Fruit fly (Drosophila melanogaster) whole organism, embryonic: ENCODE data around the gene CCAP.
A peak's percentile ranks its signal among the peaks of the same experiment; 100 is the strongest.

Experiments
- Blimp-1 ChIP-seq: fragments of 200-800 bp; sonication (Bioruptor generic); optimal IDR thresholded peaks from 3 replicates; lab custom pipeline; 2018; ENCODE audit warnings: missing biosample characterization, missing genetic modification characterization, mild to moderate bottlenecking, moderate library complexity, missing genetic modification reagents
- CG10321 ChIP-seq: fragments of 200-800 bp; sonication (Bioruptor generic); IDR thresholded peaks from 2 replicates; pipeline ENCODE4 v1.3.6; 2022; ENCODE audit warnings: missing biosample characterization, missing genetic modification characterization
- CG10366 ChIP-seq: fragments of 200-800 bp; sonication (Bioruptor generic); IDR thresholded peaks from 2 replicates; pipeline ENCODE4 v1.3.6; 2022; ENCODE audit warnings: missing biosample characterization, missing genetic modification characterization
- CG12299 ChIP-seq: fragments of 200-800 bp; sonication (Bioruptor generic); optimal IDR thresholded peaks from 2 replicates; lab custom pipeline; 2018; ENCODE audit warnings: missing biosample characterization, mild to moderate bottlenecking, missing genetic modification characterization
- CG13296 ChIP-seq: fragments of 200-800 bp; sonication (Bioruptor generic); optimal IDR thresholded peaks from 3 replicates; lab custom pipeline; 2018; ENCODE audit warnings: missing biosample characterization, mild to moderate bottlenecking, missing genetic modification characterization
- CG13894 ChIP-seq: fragments of 200-800 bp; sonication (Bioruptor generic); optimal IDR thresholded peaks from 3 replicates; lab custom pipeline; 2018; ENCODE audit warnings: missing biosample characterization, mild to moderate bottlenecking, missing genetic modification characterization, moderate library complexity
- CG14710 ChIP-seq: fragments of 200-800 bp; sonication (Bioruptor generic); optimal IDR thresholded peaks from 3 replicates; lab custom pipeline; 2019; ENCODE audit warnings: missing biosample characterization, mild to moderate bottlenecking, missing genetic modification characterization, moderate library complexity
- CG1603 ChIP-seq: fragments of 200-800 bp; sonication (Bioruptor generic); optimal IDR thresholded peaks from 2 replicates; lab custom pipeline; 2019; ENCODE audit warnings: missing biosample characterization, mild to moderate bottlenecking, missing genetic modification characterization, moderate library complexity
- CG1647 ChIP-seq: fragments of 200-800 bp; sonication (Bioruptor generic); optimal IDR thresholded peaks from 3 replicates; lab custom pipeline; 2016; ENCODE audit warnings: missing biosample characterization, missing genetic modification characterization
- CG17186 ChIP-seq: fragments of 200-800 bp; sonication (Bioruptor generic); optimal IDR thresholded peaks from 3 replicates; lab custom pipeline; 2017; ENCODE audit warnings: missing biosample characterization, missing genetic modification reagents, missing genetic modification characterization
- CG18011 ChIP-seq: fragments of 200-800 bp; sonication (Bioruptor generic); optimal IDR thresholded peaks from 2 replicates; lab custom pipeline; 2017; ENCODE audit warnings: missing biosample characterization, missing genetic modification characterization, mild to moderate bottlenecking, moderate library complexity, missing genotype
- CG18764 ChIP-seq: fragments of 200-800 bp; sonication (Bioruptor generic); optimal IDR thresholded peaks from 3 replicates; lab custom pipeline; 2016; ENCODE audit warnings: missing biosample characterization, missing genetic modification characterization
- CG43689 ChIP-seq: fragments of 200-800 bp; sonication (Bioruptor generic); IDR thresholded peaks from 2 replicates; pipeline ENCODE4 v1.3.6; 2022; ENCODE audit warnings: missing biosample characterization, missing genetic modification characterization
- CG6175 ChIP-seq: fragments of 200-800 bp; sonication (Bioruptor generic); IDR thresholded peaks from 3 replicates; pipeline ENCODE4 v1.3.6; 2022; ENCODE audit warnings: missing biosample characterization, missing genetic modification characterization
- CG6272 ChIP-seq: fragments of 200-800 bp; sonication (Bioruptor generic); IDR thresholded peaks from 2 replicates; pipeline ENCODE4 v1.3.6; 2022; ENCODE audit warnings: missing biosample characterization, missing genetic modification characterization
- CG7357 ChIP-seq: fragments of 200-800 bp; sonication (Bioruptor generic); IDR thresholded peaks from 3 replicates; pipeline ENCODE4 v1.3.6; 2022; ENCODE audit warnings: missing biosample characterization, missing genetic modification characterization
- D ChIP-seq, 2 experiments: fragments of 200-800 bp in 1 of 2; fragments of >200 bp in 1 of 2; sonication (Bioruptor generic) in 1 of 2; optimal IDR thresholded peaks; 2 replicates in 1 of 2; 3 replicates in 1 of 2; lab custom pipeline; 2017; ENCODE audit warnings: mild to moderate bottlenecking in 1 of 2, missing biosample characterization in 1 of 2, missing genetic modification characterization in 1 of 2, missing genetic modification reagents in 1 of 2
- Drgx ChIP-seq: fragments of 200-800 bp; sonication (Bioruptor generic); IDR thresholded peaks from 2 replicates; pipeline ENCODE4 v1.3.6; 2022; ENCODE audit warnings: missing biosample characterization, missing genetic modification characterization
- ERR ChIP-seq: fragments of 200-800 bp; sonication (Bioruptor generic); optimal IDR thresholded peaks from 2 replicates; lab custom pipeline; 2016; ENCODE audit warnings: missing biosample characterization, missing genetic modification characterization
- Gug ChIP-seq: fragments of 200-800 bp; sonication (Bioruptor generic); IDR thresholded peaks from 4 replicates; pipeline ENCODE4 v1.3.6; 2022; ENCODE audit warnings: missing biosample characterization, missing genetic modification characterization
- Hr78 ChIP-seq, 2 experiments: fragments of 200-800 bp in 1 of 2; fragments of >200 bp in 1 of 2; sonication (Bioruptor generic) in 1 of 2; optimal IDR thresholded peaks; 2 replicates each; lab custom pipeline; 2017 to 2019; ENCODE audit warnings: missing biosample characterization in 2 of 2, missing genetic modification characterization in 2 of 2, mild to moderate bottlenecking in 1 of 2, moderate library complexity in 1 of 2
- MESR4 ChIP-seq: fragments of 200-800 bp; sonication (Bioruptor generic); optimal IDR thresholded peaks from 2 replicates; lab custom pipeline; 2018; ENCODE audit warnings: missing biosample characterization, mild to moderate bottlenecking, missing genetic modification characterization, moderate library complexity
- MTF-1 ChIP-seq: fragments of 200-800 bp; sonication (Bioruptor generic); optimal IDR thresholded peaks from 2 replicates; lab custom pipeline; 2018; ENCODE audit warnings: missing biosample characterization, mild to moderate bottlenecking, missing genetic modification characterization, borderline replicate concordance
- Myb ChIP-seq: fragments of 200-800 bp; sonication (Bioruptor generic); optimal IDR thresholded peaks from 2 replicates; lab custom pipeline; 2016; ENCODE audit warnings: missing biosample characterization, missing genetic modification characterization
- Neu2 ChIP-seq: fragments of 200-800 bp; sonication (Bioruptor generic); optimal IDR thresholded peaks from 3 replicates; lab custom pipeline; 2016; ENCODE audit warnings: missing biosample characterization, missing genetic modification characterization, borderline replicate concordance
- Nf-YB ChIP-seq: fragments of 200-800 bp; sonication (Bioruptor generic); optimal IDR thresholded peaks from 3 replicates; lab custom pipeline; 2019; ENCODE audit warnings: missing biosample characterization, mild to moderate bottlenecking, missing genetic modification characterization, moderate library complexity
- Nf-YC ChIP-seq: fragments of 200-800 bp; optimal IDR thresholded peaks from 3 replicates; lab custom pipeline; 2019; ENCODE audit warnings: missing biosample characterization, mild to moderate bottlenecking, missing genetic modification characterization, moderate library complexity
- Six4 ChIP-seq: fragments of 200-800 bp; sonication (Bioruptor generic); optimal IDR thresholded peaks from 2 replicates; lab custom pipeline; 2016; ENCODE audit warnings: missing biosample characterization, missing genetic modification characterization
- Usf ChIP-seq: fragments of 200-800 bp; sonication (Bioruptor generic); optimal IDR thresholded peaks from 2 replicates; lab custom pipeline; 2017; ENCODE audit warnings: missing genotype, missing biosample characterization, missing genetic modification characterization
- abd-A ChIP-seq: fragments of 200-800 bp; sonication (Bioruptor generic); optimal IDR thresholded peaks from 3 replicates; lab custom pipeline; 2019; ENCODE audit warnings: missing biosample characterization, mild to moderate bottlenecking, missing genetic modification characterization, moderate library complexity
- ap ChIP-seq: fragments of 200-800 bp; sonication (Bioruptor generic); IDR thresholded peaks from 2 replicates; pipeline ENCODE4 v1.3.6; 2022; ENCODE audit warnings: missing biosample characterization, missing genetic modification characterization
- ara ChIP-seq: fragments of 200-800 bp; sonication (Bioruptor generic); IDR thresholded peaks from 2 replicates; pipeline ENCODE4 v1.3.6; 2022; ENCODE audit warnings: missing biosample characterization, missing genetic modification characterization
- bbx ChIP-seq: fragments of 200-800 bp; sonication (Bioruptor generic); IDR thresholded peaks from 2 replicates; pipeline ENCODE4 v1.3.6; 2022; ENCODE audit warnings: missing biosample characterization, missing genetic modification characterization; ENCODE audit not compliant: partially characterized antibody
- chif ChIP-seq, 2 experiments: fragments of 200-800 bp; sonication (Bioruptor generic); optimal IDR thresholded peaks; 3 replicates each; lab custom pipeline; 2016; ENCODE audit warnings: missing biosample characterization in 2 of 2, missing genetic modification characterization in 2 of 2
- chinmo ChIP-seq: fragments of 200-800 bp; sonication (Bioruptor generic); IDR thresholded peaks from 4 replicates; pipeline ENCODE4 v1.3.6; 2022; ENCODE audit warnings: missing biosample characterization, missing genetic modification characterization; ENCODE audit not compliant: partially characterized antibody
- chn ChIP-seq: fragments of 200-800 bp; sonication (Bioruptor generic); optimal IDR thresholded peaks from 2 replicates; lab custom pipeline; 2016; ENCODE audit warnings: missing biosample characterization, missing genetic modification characterization
- disco-r ChIP-seq: fragments of 200-800 bp; sonication (Bioruptor generic); optimal IDR thresholded peaks from 2 replicates; lab custom pipeline; 2016; ENCODE audit warnings: missing biosample characterization, missing genetic modification characterization
- ems ChIP-seq: fragments of 200-800 bp; sonication (Bioruptor generic); optimal IDR thresholded peaks from 3 replicates; lab custom pipeline; 2016; ENCODE audit warnings: missing biosample characterization, missing genetic modification characterization
- gem ChIP-seq: fragments of 200-800 bp; sonication (Bioruptor generic); optimal IDR thresholded peaks from 2 replicates; lab custom pipeline; 2019; ENCODE audit warnings: missing biosample characterization, mild to moderate bottlenecking, missing genetic modification characterization, moderate library complexity
- gsb ChIP-seq: fragments of 200-800 bp; sonication (Bioruptor generic); IDR thresholded peaks from 2 replicates; pipeline ENCODE4 v1.3.6; 2022; ENCODE audit warnings: missing biosample characterization, missing genetic modification characterization
- jing ChIP-seq: fragments of 200-800 bp; sonication (Bioruptor generic); optimal IDR thresholded peaks from 2 replicates; lab custom pipeline; 2018; ENCODE audit warnings: missing biosample characterization, mild to moderate bottlenecking, missing genetic modification characterization
- knrl ChIP-seq: fragments of 200-800 bp; sonication (Bioruptor generic); IDR thresholded peaks from 3 replicates; pipeline ENCODE4 v1.3.6; 2022; ENCODE audit warnings: missing biosample characterization, missing genetic modification characterization; ENCODE audit not compliant: partially characterized antibody
- lov ChIP-seq, 2 experiments: fragments of 200-800 bp in 1 of 2; fragments of >200 bp in 1 of 2; sonication (Bioruptor generic) in 1 of 2; IDR thresholded peaks in 1 of 2; optimal IDR thresholded peaks in 1 of 2; 2 replicates in 1 of 2; 3 replicates in 1 of 2; pipeline versions ENCODE4 v1.3.6 to Lab custom; 2017 to 2022; ENCODE audit warnings: missing biosample characterization in 1 of 2, missing genetic modification characterization in 1 of 2
- nau ChIP-seq: fragments of 200-800 bp; sonication (Bioruptor generic); optimal IDR thresholded peaks from 3 replicates; lab custom pipeline; 2017; ENCODE audit warnings: missing biosample characterization, mild to moderate bottlenecking, missing genetic modification characterization, missing genetic modification reagents
- otp ChIP-seq: fragments of 200-800 bp; sonication (Bioruptor generic); IDR thresholded peaks from 3 replicates; pipeline ENCODE4, ENCODE4 v1.3.6; 2022; ENCODE audit warnings: missing biosample characterization, missing genetic modification characterization
- ro ChIP-seq: fragments of 200-800 bp; sonication (Bioruptor generic); IDR thresholded peaks from 2 replicates; pipeline ENCODE4 v1.3.6; 2022; ENCODE audit warnings: missing biosample characterization, missing genetic modification characterization
- slbo ChIP-seq: fragments of 200-800 bp; sonication (Bioruptor generic); IDR thresholded peaks from 2 replicates; pipeline ENCODE4 v1.3.6; 2022; ENCODE audit warnings: missing biosample characterization, missing genetic modification characterization
- tx ChIP-seq: fragments of 200-800 bp; sonication (Bioruptor generic); optimal IDR thresholded peaks from 2 replicates; lab custom pipeline; 2016; ENCODE audit warnings: missing biosample characterization, missing genetic modification characterization
- vfl ChIP-seq: fragments of 200-800 bp; sonication (Bioruptor generic); optimal IDR thresholded peaks from 2 replicates; lab custom pipeline; 2016; ENCODE audit warnings: missing biosample characterization, missing genetic modification characterization

The CCAP gene

dm6 chr3R:22663115-22663514, 38.8 kb downstream of the CCAP start (continued):
- TF ChIP-seq CG13296 (GFP tag; lab: Kevin White, UChicago) = peak; percentile 46
- TF ChIP-seq CG1647 = no peak
- TF ChIP-seq ara = peak; percentile 57; the same call in 1 of the 2 replicates
- no peak for TF ChIP-seq ERR (GFP tag; lab: Kevin White, UChicago)
- TF ChIP-seq disco-r (GFP tag; lab: Kevin White, UChicago) = no peak
- peak; percentile 79 for TF ChIP-seq otp (GFP tag; lab: Robert Waterston, UW)
- TF ChIP-seq chinmo (GFP tag; lab: Robert Waterston, UW) = no peak
- peak; percentile 78 for TF ChIP-seq CG10366 (GFP tag; lab: Robert Waterston, UW)
- no peak for TF ChIP-seq lov (optimal IDR thresholded peaks at IDR 0.05; lab: Kevin White, UChicago)
- TF ChIP-seq lov (GFP tag; IDR thresholded peaks at IDR 0.05; lab: Robert Waterston, UW) = no peak
- peak; percentile 92 for TF ChIP-seq slbo (GFP tag; lab: Robert Waterston, UW)
- TF ChIP-seq vfl (GFP tag; lab: Kevin White, UChicago) = peak; percentile 13
- TF ChIP-seq CG13894 = peak; percentile 59
- TF ChIP-seq nau (GFP tag; lab: Kevin White, UChicago) = no peak
- TF ChIP-seq Usf (GFP tag; lab: Kevin White, UChicago) = no peak
- peak; percentile 58 for TF ChIP-seq abd-A (tag; lab: Kevin White, UChicago)
- TF ChIP-seq CG14710 (tag; lab: Kevin White, UChicago) = peak; percentile 29
- peak; percentile 27 for TF ChIP-seq tx (GFP tag; lab: Kevin White, UChicago)
- TF ChIP-seq chn (GFP tag; lab: Kevin White, UChicago) = peak; percentile 59
- no peak for TF ChIP-seq D (optimal IDR thresholded peaks at IDR 0.05; lab: Kevin White, UChicago)
- TF ChIP-seq D (GFP tag; optimal IDR thresholded peaks at IDR 0.05; lab: Kevin White, UChicago) = peak; percentile 23
- TF ChIP-seq CG17186 (GFP tag; lab: Kevin White, UChicago) = no peak
- peak; percentile 14 for TF ChIP-seq Six4 (GFP tag; lab: Kevin White, UChicago)
- peak; percentile 36 for TF ChIP-seq CG18764
- no peak for TF ChIP-seq Drgx (GFP tag; lab: Robert Waterston, UW)
- TF ChIP-seq ap = peak; percentile 77
- no peak for TF ChIP-seq bbx (GFP tag; lab: Robert Waterston, UW)
- TF ChIP-seq ro (GFP tag; lab: Robert Waterston, UW) = no peak
- TF ChIP-seq chif (GFP tag; optimal IDR thresholded peaks at IDR 0.05; lab: Kevin White, UChicago) = peak; percentile 61 to 65
- peak; percentile 22 for TF ChIP-seq CG12299
- peak; percentile 18 for TF ChIP-seq CG18011 (GFP tag; lab: Kevin White, UChicago)
- peak; percentile 18 for TF ChIP-seq Myb
- peak; percentile 33 for TF ChIP-seq Nf-YB
- TF ChIP-seq Neu2 (GFP tag; lab: Kevin White, UChicago) = no peak
- peak; percentile 88 for TF ChIP-seq CG1603 (tag; lab: Kevin White, UChicago)
- peak; percentile 85 for TF ChIP-seq gem (tag; lab: Kevin White, UChicago)
- TF ChIP-seq Blimp-1 (GFP tag; lab: Kevin White, UChicago) = peak; percentile 61
- no peak for TF ChIP-seq CG6175 (GFP tag; lab: Robert Waterston, UW)
- TF ChIP-seq jing = peak; percentile 63
- 0 out of 2 replicates have a peak, but pooled peaks have one; percentile 28 for TF ChIP-seq CG10321 (GFP tag; lab: Robert Waterston, UW)
- TF ChIP-seq MTF-1 (GFP tag; lab: Kevin White, UChicago) = no peak
- no peak for TF ChIP-seq Hr78 (GFP tag; optimal IDR thresholded peaks at IDR 0.05; lab: Kevin White, UChicago)
- no peak for TF ChIP-seq MESR4 (GFP tag; lab: Kevin White, UChicago)
- TF ChIP-seq knrl (GFP tag; lab: Robert Waterston, UW) = no peak
- TF ChIP-seq CG6272 (GFP tag; lab: Robert Waterston, UW) = no peak
- TF ChIP-seq CG7357 (GFP tag; lab: Robert Waterston, UW) = 0 out of 3 replicates have a peak, but pooled peaks have one; percentile 23
- TF ChIP-seq CG43689 (GFP tag; lab: Robert Waterston, UW) = no peak
- TF ChIP-seq Nf-YC (tag; lab: Kevin White, UChicago) = no peak
- no peak for TF ChIP-seq Gug (GFP tag; lab: Robert Waterston, UW)
- peak; percentile 22 for TF ChIP-seq ems (GFP tag; lab: Kevin White, UChicago)
- 0 out of 2 replicates have a peak, but pooled peaks have one; percentile 13 for TF ChIP-seq gsb (GFP tag; lab: Robert Waterston, UW)
